Worm (Caenorhabditis elegans) whole organism, L4/young adult: ENCODE results near the gene F18A11.3.

Experiments
- W03F9.2 ChIP-seq: fragments of 150-350 bp; optimal IDR thresholded peaks from 2 replicates; lab custom pipeline; 2014; ENCODE audit warnings: missing biosample characterization, missing genetic modification characterization
- dao-5 ChIP-seq: sonication (generic microtip); optimal IDR thresholded peaks from 2 replicates; lab custom pipeline; 2016; ENCODE audit warnings: missing genotype, missing genetic modification characterization, moderate library complexity, missing compliant biosample characterization
- him-1 ChIP-seq: sonication (generic microtip); optimal IDR thresholded peaks from 2 replicates; lab custom pipeline; 2016; ENCODE audit warnings: missing genotype, missing genetic modification reagents, missing genetic modification characterization, missing compliant biosample characterization

DNA sequence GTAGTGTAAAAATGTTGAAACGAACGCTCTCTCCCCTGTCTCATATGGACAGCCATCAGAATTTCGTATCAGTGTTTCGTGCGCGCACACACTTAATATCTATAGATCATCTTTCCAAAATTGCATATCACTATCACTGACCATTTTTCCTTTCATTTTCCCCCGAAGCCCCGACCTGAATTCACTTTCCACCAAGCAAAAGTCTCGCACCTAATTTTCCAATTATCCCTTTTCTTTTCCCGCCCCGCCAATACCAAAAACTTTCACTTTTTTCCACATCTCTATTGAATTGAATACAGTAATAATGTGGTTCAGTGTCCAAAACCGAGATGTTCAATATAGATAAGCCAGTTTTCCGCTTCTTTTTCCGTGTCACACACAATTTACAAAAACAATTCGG lies 16.8 kb upstream of the F18A11.3 start:
- TF ChIP-seq him-1 (no peak), dao-5 (tag; lab: Kevin White, UChicago) (no peak), W03F9.2 (tag; lab: Kevin White, UChicago) (no peak)
